Fruit fly (Drosophila melanogaster) whole organism, embryonic: Measurements from ENCODE around the gene CG8944.

ENCODE experiments used
- B-H2 ChIP-seq: fragments of 200-800 bp; sonication (Bioruptor generic); optimal IDR thresholded peaks from 2 replicates; lab custom pipeline; 2018; ENCODE audit warnings: missing biosample characterization, mild to moderate bottlenecking, missing genetic modification characterization
- Bgb ChIP-seq: fragments of 200-800 bp; sonication (Bioruptor generic); IDR thresholded peaks from 2 replicates; pipeline ENCODE4 v1.3.6; 2022; ENCODE audit warnings: missing biosample characterization, missing genetic modification characterization; ENCODE audit not compliant: partially characterized antibody
- Bteb2 ChIP-seq: fragments of 200-800 bp; sonication (Bioruptor generic); optimal IDR thresholded peaks from 2 replicates; lab custom pipeline; 2016; ENCODE audit warnings: missing biosample characterization, missing genetic modification characterization
- C15 ChIP-seq: fragments of 200-800 bp; sonication (Bioruptor generic); IDR thresholded peaks from 3 replicates; pipeline ENCODE4 v1.3.6; 2022; ENCODE audit warnings: missing biosample characterization, missing genetic modification characterization
- CG10147 ChIP-seq: fragments of 200-800 bp; sonication (Bioruptor generic); optimal IDR thresholded peaks from 2 replicates; lab custom pipeline; 2019; ENCODE audit warnings: missing biosample characterization, mild to moderate bottlenecking, missing genetic modification characterization, moderate library complexity
- CG10366 ChIP-seq: fragments of 200-800 bp; sonication (Bioruptor generic); IDR thresholded peaks from 2 replicates; pipeline ENCODE4 v1.3.6; 2022; ENCODE audit warnings: missing biosample characterization, missing genetic modification characterization
- CG10979 ChIP-seq: fragments of 200-800 bp; sonication (Bioruptor generic); optimal IDR thresholded peaks from 2 replicates; lab custom pipeline; 2018; ENCODE audit warnings: missing biosample characterization, mild to moderate bottlenecking, missing genetic modification characterization, moderate library complexity
- CG13624 ChIP-seq: fragments of 200-800 bp; sonication (Bioruptor generic); optimal IDR thresholded peaks from 2 replicates; lab custom pipeline; 2016; ENCODE audit warnings: missing biosample characterization, missing genetic modification characterization
- CG15011 ChIP-seq: fragments of 200-800 bp; sonication (Bioruptor generic); optimal IDR thresholded peaks from 3 replicates; lab custom pipeline; 2018; ENCODE audit warnings: missing biosample characterization, mild to moderate bottlenecking, missing genetic modification characterization
- CG15073 ChIP-seq: fragments of 200-800 bp; sonication (Bioruptor generic); optimal IDR thresholded peaks from 2 replicates; lab custom pipeline; 2016; ENCODE audit warnings: missing biosample characterization, missing genetic modification characterization
- CG1603 ChIP-seq: fragments of 200-800 bp; sonication (Bioruptor generic); optimal IDR thresholded peaks from 2 replicates; lab custom pipeline; 2019; ENCODE audit warnings: missing biosample characterization, mild to moderate bottlenecking, missing genetic modification characterization, moderate library complexity
- CG16779 ChIP-seq: fragments of 200-800 bp; sonication (Bioruptor generic); IDR thresholded peaks from 2 replicates; pipeline ENCODE4 v1.3.6; 2022; ENCODE audit warnings: missing biosample characterization, missing genetic modification characterization
- CG16815 ChIP-seq: fragments of 200-800 bp; sonication (Bioruptor generic); optimal IDR thresholded peaks from 3 replicates; lab custom pipeline; 2017; ENCODE audit warnings: missing biosample characterization, mild to moderate bottlenecking, missing genetic modification characterization
- CG17612 ChIP-seq: fragments of 200-800 bp; sonication (Bioruptor generic); IDR thresholded peaks from 2 replicates; pipeline ENCODE4 v1.3.6; 2022; ENCODE audit warnings: missing biosample characterization, missing genetic modification characterization
- CG31388 ChIP-seq: fragments of 200-800 bp; sonication (Bioruptor generic); optimal IDR thresholded peaks from 2 replicates; lab custom pipeline; 2016; ENCODE audit warnings: missing biosample characterization, missing genetic modification characterization
- CG3995 ChIP-seq: fragments of 200-800 bp; sonication (Bioruptor generic); optimal IDR thresholded peaks from 3 replicates; lab custom pipeline; 2016; ENCODE audit warnings: missing biosample characterization, missing genetic modification characterization
- CG6765 ChIP-seq: fragments of 200-800 bp; sonication (Bioruptor generic); optimal IDR thresholded peaks from 3 replicates; lab custom pipeline; 2017; ENCODE audit warnings: missing biosample characterization, mild to moderate bottlenecking, missing genetic modification characterization
- CG6791 ChIP-seq: fragments of 200-800 bp; sonication (Bioruptor generic); IDR thresholded peaks from 3 replicates; pipeline ENCODE4 v1.3.6; 2022; ENCODE audit warnings: missing biosample characterization, missing genetic modification characterization; ENCODE audit not compliant: partially characterized antibody
- CG7271 ChIP-seq: fragments of 200-800 bp; sonication (Bioruptor generic); optimal IDR thresholded peaks from 2 replicates; lab custom pipeline; 2018; ENCODE audit warnings: missing biosample characterization, mild to moderate bottlenecking, missing genetic modification characterization, moderate library complexity
- CG7786 ChIP-seq: fragments of 200-800 bp; sonication (Bioruptor generic); optimal IDR thresholded peaks from 2 replicates; lab custom pipeline; 2016; ENCODE audit warnings: missing biosample characterization, missing genetic modification characterization
- CG9215 ChIP-seq: fragments of 200-800 bp; sonication (Bioruptor generic); IDR thresholded peaks from 2 replicates; pipeline ENCODE4 v1.3.6; 2022; ENCODE audit warnings: missing biosample characterization, missing genetic modification characterization
- CHES-1-like ChIP-seq: fragments of 200-800 bp; sonication (Bioruptor generic); optimal IDR thresholded peaks from 2 replicates; lab custom pipeline; 2016; ENCODE audit warnings: missing biosample characterization, missing genetic modification characterization
- Dek ChIP-seq: fragments of 200-800 bp; sonication (Bioruptor generic); optimal IDR thresholded peaks from 3 replicates; lab custom pipeline; 2019; ENCODE audit warnings: missing biosample characterization, mild to moderate bottlenecking, missing genetic modification characterization, moderate library complexity
- ERR ChIP-seq: fragments of 200-800 bp; sonication (Bioruptor generic); optimal IDR thresholded peaks from 2 replicates; lab custom pipeline; 2016; ENCODE audit warnings: missing biosample characterization, missing genetic modification characterization
- Ets97D ChIP-seq: fragments of 200-800 bp; sonication (Bioruptor generic); optimal IDR thresholded peaks from 3 replicates; lab custom pipeline; 2016; ENCODE audit warnings: missing biosample characterization, missing genetic modification characterization
- HLH4C ChIP-seq: fragments of 200-800 bp; sonication (Bioruptor generic); IDR thresholded peaks from 3 replicates; pipeline ENCODE4 v1.3.6; 2022; ENCODE audit warnings: missing biosample characterization, missing genetic modification characterization; ENCODE audit not compliant: partially characterized antibody
- Oli ChIP-seq: fragments of 200-800 bp; sonication (Bioruptor generic); optimal IDR thresholded peaks from 2 replicates; lab custom pipeline; 2018; ENCODE audit warnings: missing biosample characterization, mild to moderate bottlenecking, missing genetic modification characterization, moderate library complexity
- Optix ChIP-seq: fragments of 200-800 bp; sonication (Bioruptor generic); IDR thresholded peaks from 3 replicates; pipeline ENCODE4 v1.3.6; 2022; ENCODE audit warnings: missing biosample characterization, missing genetic modification characterization
- PHDP ChIP-seq: fragments of 200-800 bp; sonication (Bioruptor generic); optimal IDR thresholded peaks from 3 replicates; lab custom pipeline; 2018; ENCODE audit warnings: missing biosample characterization, mild to moderate bottlenecking, missing genetic modification characterization, moderate library complexity
- Six4 ChIP-seq: fragments of 200-800 bp; sonication (Bioruptor generic); optimal IDR thresholded peaks from 2 replicates; lab custom pipeline; 2016; ENCODE audit warnings: missing biosample characterization, missing genetic modification characterization
- Stat92E ChIP-seq, 3 experiments: fragments of >200 bp in 2 of 3; fragments of 200-800 bp in 1 of 3; sonication (Bioruptor generic) in 1 of 3; optimal IDR thresholded peaks; 2 replicates each; lab custom pipeline; 2017 to 2019; ENCODE audit warnings: missing biosample characterization in 3 of 3, missing genetic modification characterization in 3 of 3, mild to moderate bottlenecking in 1 of 3, moderate library complexity in 1 of 3
- ap ChIP-seq: fragments of 200-800 bp; sonication (Bioruptor generic); IDR thresholded peaks from 2 replicates; pipeline ENCODE4 v1.3.6; 2022; ENCODE audit warnings: missing biosample characterization, missing genetic modification characterization
- bab2 ChIP-seq: fragments of 200-800 bp; sonication (Bioruptor generic); optimal IDR thresholded peaks from 2 replicates; lab custom pipeline; 2016; ENCODE audit warnings: missing biosample characterization, missing genetic modification characterization
- bcd ChIP-seq: fragments of 200-800 bp; sonication (Bioruptor generic); optimal IDR thresholded peaks from 2 replicates; lab custom pipeline; 2017; ENCODE audit warnings: missing biosample characterization, mild to moderate bottlenecking, missing genetic modification characterization
- cad ChIP-seq: fragments of >200 bp; optimal IDR thresholded peaks from 2 replicates; lab custom pipeline; 2017; ENCODE audit warnings: missing biosample characterization, missing genetic modification characterization
- cas ChIP-seq: fragments of 200-800 bp; sonication (Bioruptor generic); IDR thresholded peaks from 2 replicates; pipeline ENCODE4 v1.3.6; 2022; ENCODE audit warnings: missing biosample characterization, missing genetic modification characterization
- ewg ChIP-seq: fragments of 200-800 bp; sonication (Bioruptor generic); optimal IDR thresholded peaks from 3 replicates; lab custom pipeline; 2017; ENCODE audit warnings: mild to moderate bottlenecking, missing biosample characterization, missing genetic modification reagents, missing genetic modification characterization
- fd64A ChIP-seq: fragments of 200-800 bp; sonication (Bioruptor generic); optimal IDR thresholded peaks from 3 replicates; lab custom pipeline; 2018; ENCODE audit warnings: missing biosample characterization, mild to moderate bottlenecking, missing genetic modification characterization
- gem ChIP-seq: fragments of 200-800 bp; sonication (Bioruptor generic); optimal IDR thresholded peaks from 2 replicates; lab custom pipeline; 2019; ENCODE audit warnings: missing biosample characterization, mild to moderate bottlenecking, missing genetic modification characterization, moderate library complexity
- jing ChIP-seq: fragments of 200-800 bp; sonication (Bioruptor generic); optimal IDR thresholded peaks from 2 replicates; lab custom pipeline; 2018; ENCODE audit warnings: missing biosample characterization, mild to moderate bottlenecking, missing genetic modification characterization
- ken ChIP-seq: fragments of 200-800 bp; sonication (Bioruptor generic); IDR thresholded peaks from 3 replicates; pipeline ENCODE4 v1.3.6; 2022; ENCODE audit warnings: missing biosample characterization, missing genetic modification characterization
- lab ChIP-seq: fragments of 200-800 bp; sonication (Bioruptor generic); optimal IDR thresholded peaks from 3 replicates; lab custom pipeline; 2017; ENCODE audit warnings: missing biosample characterization, missing genetic modification characterization, mild to moderate bottlenecking, moderate library complexity, missing genetic modification reagents
- org-1 ChIP-seq: fragments of 200-800 bp; sonication (Bioruptor generic); optimal IDR thresholded peaks from 2 replicates; lab custom pipeline; 2017; ENCODE audit warnings: missing biosample characterization, missing genetic modification characterization
- psq ChIP-seq: fragments of 200-800 bp; sonication (Bioruptor generic); optimal IDR thresholded peaks from 2 replicates; lab custom pipeline; 2017; ENCODE audit warnings: missing biosample characterization, missing genetic modification characterization
- sd ChIP-seq: fragments of 200-800 bp; sonication (Bioruptor generic); optimal IDR thresholded peaks from 3 replicates; lab custom pipeline; 2018; ENCODE audit warnings: missing biosample characterization, mild to moderate bottlenecking, missing genetic modification characterization, moderate library complexity
- slou ChIP-seq: fragments of 200-800 bp; sonication (Bioruptor generic); optimal IDR thresholded peaks from 3 replicates; lab custom pipeline; 2016; ENCODE audit warnings: missing biosample characterization, missing genetic modification characterization
- stwl ChIP-seq: fragments of 200-800 bp; sonication (Bioruptor generic); optimal IDR thresholded peaks from 3 replicates; lab custom pipeline; 2018; ENCODE audit warnings: missing biosample characterization, mild to moderate bottlenecking, missing genetic modification characterization, moderate library complexity
- twi ChIP-seq: fragments of 200-800 bp; optimal IDR thresholded peaks from 2 replicates; lab custom pipeline; 2019; ENCODE audit warnings: missing biosample characterization, mild to moderate bottlenecking, missing genetic modification characterization, moderate library complexity
- unc-4 ChIP-seq: fragments of 200-800 bp; sonication (Bioruptor generic); IDR thresholded peaks from 2 replicates; pipeline ENCODE4 v1.3.6; 2022; ENCODE audit warnings: missing biosample characterization, missing genetic modification characterization; ENCODE audit not compliant: partially characterized antibody
- yki ChIP-seq: fragments of >200 bp; optimal IDR thresholded peaks from 3 replicates; lab custom pipeline; 2018
- z ChIP-seq: fragments of 200-800 bp; sonication (Bioruptor generic); IDR thresholded peaks from 3 replicates; pipeline ENCODE4 v1.3.6; 2022; ENCODE audit warnings: missing biosample characterization, missing genetic modification characterization

Gene CG8944

dm6 chrX:15740288-15740726 is 5.7 kb downstream of the CG8944 start (continued):
- no peak for TF ChIP-seq stwl (tag; lab: Kevin White, UChicago)
- TF ChIP-seq Six4 (GFP tag; lab: Kevin White, UChicago) = peak; percentile 31
- TF ChIP-seq CG6765 (GFP tag; lab: Kevin White, UChicago) = peak; percentile 68
- TF ChIP-seq cad (GFP tag; lab: Kevin White, UChicago) = no peak
- no peak for TF ChIP-seq jing (GFP tag; lab: Kevin White, UChicago)
- TF ChIP-seq twi (tag; lab: Kevin White, UChicago) = no peak
- peak; percentile 56 for TF ChIP-seq bab2
- no peak for TF ChIP-seq CG31388
- TF ChIP-seq CG10147 (GFP tag; lab: Kevin White, UChicago) = peak; percentile 70
- peak; percentile 14 for TF ChIP-seq CG3995 (GFP tag; lab: Kevin White, UChicago)
- TF ChIP-seq CG6791 (GFP tag; lab: Robert Waterston, UW) = no peak
- TF ChIP-seq CG10366 (GFP tag; lab: Robert Waterston, UW) = peak; percentile 80
- peak; percentile 9 for TF ChIP-seq slou (GFP tag; lab: Kevin White, UChicago)
- no peak for TF ChIP-seq unc-4 (GFP tag; lab: Robert Waterston, UW)
- peak; percentile 75 for TF ChIP-seq Oli (tag; lab: Kevin White, UChicago)
- TF ChIP-seq psq (GFP tag; lab: Kevin White, UChicago) = no peak
- TF ChIP-seq org-1 (GFP tag; lab: Kevin White, UChicago) = peak; percentile 53
- peak; percentile 26 for TF ChIP-seq ERR (GFP tag; lab: Kevin White, UChicago)
- peak; percentile 48 for TF ChIP-seq CG16815 (GFP tag; lab: Kevin White, UChicago)
- peak; percentile 78; the same call in 1 of the 2 replicates for TF ChIP-seq CG16779 (GFP tag; lab: Robert Waterston, UW)
- TF ChIP-seq ap (GFP tag; lab: Robert Waterston, UW) = peak; percentile 34; the same call in 1 of the 2 replicates
- TF ChIP-seq Ets97D (GFP tag; lab: Kevin White, UChicago) = no peak
- peak; percentile 73 for TF ChIP-seq cas (GFP tag; lab: Robert Waterston, UW)
- TF ChIP-seq yki (lab: Kevin White, UChicago) = no peak
- TF ChIP-seq CG9215 (GFP tag; lab: Robert Waterston, UW) = peak; percentile 71
- peak; percentile 76 for TF ChIP-seq B-H2 (GFP tag; lab: Kevin White, UChicago)
- TF ChIP-seq fd64A (GFP tag; lab: Kevin White, UChicago) = no peak
- no peak for TF ChIP-seq HLH4C (GFP tag; lab: Robert Waterston, UW)
- peak; percentile 90 for TF ChIP-seq lab (GFP tag; lab: Kevin White, UChicago)
- TF ChIP-seq CG7271 (tag; lab: Kevin White, UChicago) = no peak
- peak; percentile 77 for TF ChIP-seq PHDP (tag; lab: Kevin White, UChicago)
- TF ChIP-seq CG15073 (GFP tag; lab: Kevin White, UChicago) = no peak
- TF ChIP-seq gem = peak; percentile 81
- TF ChIP-seq Bteb2 = peak; percentile 52
- peak; percentile 55; the same call in 1 of the 2 replicates for TF ChIP-seq CG17612 (GFP tag; lab: Robert Waterston, UW)
- TF ChIP-seq ken (GFP tag; lab: Robert Waterston, UW) = peak; percentile 46; the same call in 1 of the 3 replicates
- TF ChIP-seq CG15011 (GFP tag; lab: Kevin White, UChicago) = peak; percentile 41
- TF ChIP-seq CG10979 (tag; lab: Kevin White, UChicago) = peak; percentile 50
- peak; percentile 40 for TF ChIP-seq CG13624 (GFP tag; lab: Kevin White, UChicago)
- TF ChIP-seq z (GFP tag; lab: Robert Waterston, UW) = no peak
- TF ChIP-seq Bgb (GFP tag; lab: Robert Waterston, UW) = no peak
- peak; percentile 60 for TF ChIP-seq bcd (GFP tag; lab: Kevin White, UChicago)
- TF ChIP-seq CG1603 = peak; percentile 56
- TF ChIP-seq CG7786 (GFP tag; lab: Kevin White, UChicago) = peak; percentile 66
- 0 out of 3 replicates have a peak, but pooled peaks have one; percentile 16 for TF ChIP-seq Optix (GFP tag; lab: Robert Waterston, UW)
- TF ChIP-seq CHES-1-like (GFP tag; lab: Kevin White, UChicago) = peak; percentile 50
- TF ChIP-seq ewg (GFP tag; lab: Kevin White, UChicago) = peak; percentile 33
- peak; percentile 80 for TF ChIP-seq Dek
- TF ChIP-seq Stat92E (GFP tag; optimal IDR thresholded peaks at IDR 0.05; lab: Kevin White, UChicago) = no peak
- peak; percentile 47; the same call in 1 of the 3 replicates for TF ChIP-seq C15
- peak; percentile 56 for TF ChIP-seq sd (tag; lab: Kevin White, UChicago)
